Fruit fly (Drosophila melanogaster) S2 (cell line): ENCODE results near the gene Sclp.

Experiments
- CG8478 ChIP-seq: fragments of >200 bp; optimal IDR thresholded peaks from 2 replicates; lab custom pipeline; 2018
- CTCF ChIP-seq, 2 experiments: fragments of >200 bp; optimal IDR thresholded peaks; 2 replicates each; lab custom pipeline; 2018

dm6 chrX:11895141-11895540, 29.3 kb downstream of the Sclp start:
- no peak for TF ChIP-seq CTCF (optimal IDR thresholded peaks at IDR 0.05; lab: Kevin White, UChicago)
- TF ChIP-seq CG8478 (lab: Kevin White, UChicago) = no peak
